Worm (Caenorhabditis elegans) whole organism, L4 larva: Measurements from ENCODE around the gene K07H8.11.

ENCODE experiments used
- R02D3.7 ChIP-seq: fragments of 150-350 bp; sonication (generic microtip); optimal IDR thresholded peaks from 3 replicates; lab custom pipeline; 2014; ENCODE audit warnings: missing biosample characterization, missing genetic modification characterization
- egl-27 ChIP-seq: sonication (generic microtip); optimal IDR thresholded peaks from 3 replicates; lab custom pipeline; 2017; ENCODE audit warnings: missing biosample characterization, missing genetic modification reagents, missing genetic modification characterization
- nhr-28 ChIP-seq: fragments of 150-350 bp; optimal IDR thresholded peaks from 2 replicates; lab custom pipeline; 2014; ENCODE audit warnings: missing biosample characterization, missing genetic modification characterization

DNA sequence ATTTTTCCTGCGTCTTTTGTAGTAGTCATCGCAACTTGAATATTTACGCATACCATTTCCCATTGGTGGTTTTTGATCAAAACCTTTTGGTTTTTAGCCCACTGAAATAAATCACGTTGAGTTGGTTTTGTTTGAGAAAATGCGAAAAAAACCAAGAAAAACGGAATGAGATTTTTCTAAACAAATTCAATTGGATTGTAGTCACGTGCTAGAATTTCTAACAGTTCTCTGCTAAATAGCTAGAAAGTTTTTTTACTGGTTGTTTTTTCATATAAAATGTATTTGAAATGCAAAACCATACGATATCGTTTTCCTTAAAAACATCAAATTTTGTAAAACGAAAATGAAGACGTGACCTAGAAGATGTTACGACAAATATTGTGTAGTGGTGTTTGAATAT is 1.5 kb upstream of the K07H8.11 start, which contains the start of gene K07H8.12:
- TF ChIP-seq nhr-28 (tag; lab: Kevin White, UChicago) (no peak), R02D3.7 (tag; lab: Kevin White, UChicago) (no peak), egl-27 (no peak)
